Worm (Caenorhabditis elegans) whole organism, young adult: ENCODE measurements around the gene Y79H2A.12.

Source experiments
- C06A6.2 ChIP-seq: fragments of 200-800 bp; sonication (Bioruptor generic); conservative IDR thresholded peaks from 2 replicates; pipeline ENCODE4 v1.3.6; 2022; ENCODE audit warnings: missing genetic modification characterization, missing compliant biosample characterization
- F57C9.4 ChIP-seq: sonication (generic microtip); optimal IDR thresholded peaks from 2 replicates; lab custom pipeline; 2017; ENCODE audit warnings: mild to moderate bottlenecking, missing genetic modification characterization, missing compliant biosample characterization
- ama-1 ChIP-seq, 3 experiments: fragments of 150-350 bp in 1 of 3; sonication (generic microtip) in 2 of 3; optimal IDR thresholded peaks; 2 replicates each; lab custom pipeline; 2014 to 2018; ENCODE audit warnings: missing biosample characterization in 2 of 3, missing genetic modification characterization in 2 of 3, missing genetic modification reagents in 2 of 3
- him-1 ChIP-seq: sonication (generic microtip); optimal IDR thresholded peaks from 2 replicates; lab custom pipeline; 2016; ENCODE audit warnings: missing genotype, missing genetic modification reagents, missing genetic modification characterization, missing compliant biosample characterization
- hmg-20 ChIP-seq: fragments of 200-800 bp; sonication (Bioruptor generic); IDR thresholded peaks from 2 replicates; pipeline ENCODE4 v1.3.6; 2022; ENCODE audit warnings: missing genetic modification reagents, missing genetic modification characterization, missing compliant biosample characterization
- nhr-90 ChIP-seq: sonication (generic microtip); optimal IDR thresholded peaks from 2 replicates; lab custom pipeline; 2016; ENCODE audit warnings: missing genotype, mild to moderate bottlenecking, missing genetic modification characterization, missing compliant biosample characterization
- rec-8 ChIP-seq, 2 experiments: sonication (generic microtip); optimal IDR thresholded peaks; 2 replicates each; lab custom pipeline; 2016; ENCODE audit warnings: mild to moderate bottlenecking in 2 of 2, missing genetic modification characterization in 2 of 2, missing genetic modification reagents in 2 of 2, missing genotype in 2 of 2, missing biosample characterization in 1 of 2, missing compliant biosample characterization in 1 of 2, moderate library complexity in 1 of 2
- snpc-1.1 ChIP-seq: sonication (generic microtip); optimal IDR thresholded peaks from 2 replicates; lab custom pipeline; 2017; ENCODE audit warnings: missing genetic modification characterization, mild to moderate bottlenecking, missing compliant biosample characterization, antibody characterized with exemption, moderate library complexity, missing genotype, missing genetic modification reagents; ENCODE audit not compliant: insufficient read depth
- snpc-4 ChIP-seq, 5 experiments: fragments of 150-350 bp in 1 of 5; sonication (generic microtip) in 4 of 5; optimal IDR thresholded peaks; 2 replicates each; lab custom pipeline; 2014 to 2018; ENCODE audit warnings: missing genetic modification characterization in 5 of 5, missing biosample characterization in 3 of 5, antibody characterized with exemption in 2 of 5, mild to moderate bottlenecking in 2 of 5, missing compliant biosample characterization in 2 of 5, missing genotype in 2 of 5, moderate library complexity in 2 of 5, missing genetic modification reagents in 1 of 5

ce11 chrIII:12009764-12010163 lies 18.9 kb downstream of the Y79H2A.12 start:
- TF ChIP-seq C06A6.2 (GFP tag; lab: Robert Waterston, UW): no peak
- TF ChIP-seq him-1 (tag; lab: Kevin White, UChicago): no peak
- no peak for TF ChIP-seq F57C9.4 (tag; lab: Kevin White, UChicago)
- no peak for TF ChIP-seq rec-8 (tag; optimal IDR thresholded peaks at IDR 0.05; lab: Kevin White, UChicago)
- no peak for TF ChIP-seq ama-1 (optimal IDR thresholded peaks at IDR 0.05; lab: Kevin White, UChicago)
- no peak for TF ChIP-seq ama-1 (GFP tag; optimal IDR thresholded peaks at IDR 0.05; lab: Kevin White, UChicago)
- no peak for TF ChIP-seq hmg-20 (GFP tag; lab: Robert Waterston, UW)
- no peak for TF ChIP-seq snpc-1.1 (tag; lab: Kevin White, UChicago)
- no peak for TF ChIP-seq snpc-4 (GFP tag; optimal IDR thresholded peaks at IDR 0.05; lab: Kevin White, UChicago)
- TF ChIP-seq snpc-4 (tag; optimal IDR thresholded peaks at IDR 0.05; lab: Kevin White, UChicago): no peak
- TF ChIP-seq nhr-90 (tag; lab: Kevin White, UChicago): no peak
